Fruit fly (Drosophila melanogaster): ENCODE results near the gene nod.

dm6 chrX:11550078-11550477 is 30.5 kb upstream of the nod start:
- TF ChIP-seq dsx (GFP tag; optimal IDR thresholded peaks at IDR 0.05; ENCODE audit: poor library complexity, severe bottlenecking) = no peak
- TF ChIP-seq achi (GFP tag; optimal IDR thresholded peaks at IDR 0.05) = peak; percentile 57
- no peak for TF ChIP-seq dac (GFP tag; optimal IDR thresholded peaks at IDR 0.05)
- peak; percentile 60 for TF ChIP-seq Met (GFP tag; optimal IDR thresholded peaks at IDR 0.05)
- TF ChIP-seq CG3919 (GFP tag; optimal IDR thresholded peaks at IDR 0.05) = peak; percentile 40
- no peak for TF ChIP-seq ss (GFP tag; optimal IDR thresholded peaks at IDR 0.05)
- peak; percentile 66 for TF ChIP-seq topi (GFP tag; optimal IDR thresholded peaks at IDR 0.05)
- TF ChIP-seq Hr38 (GFP tag; optimal IDR thresholded peaks at IDR 0.05) = no peak
- no peak for TF ChIP-seq CG6163 (GFP tag; IDR thresholded peaks at IDR 0.05)

Data from whole organism, prepupa.